Fruit fly (Drosophila melanogaster): ENCODE measurements around the gene Pgant6.

dm6 chr3L:2766269-2767088 is 15.6 kb upstream of the Pgant6 start, which contains the start of the genes Mrtf and Non2:
- peak; percentile 48 for TF ChIP-seq kay (GFP tag; ENCODE audit: borderline replicate concordance)
- TF ChIP-seq ovo (GFP tag; optimal IDR thresholded peaks at IDR 0.05), result peak; percentile 42
- TF ChIP-seq pad (GFP tag; optimal IDR thresholded peaks at IDR 0.05), result peak; percentile 18
- peak; percentile 2 for TF ChIP-seq CG7045 (GFP tag; optimal IDR thresholded peaks at IDR 0.05)
- TF ChIP-seq bab1 (GFP tag; optimal IDR thresholded peaks at IDR 0.05), result peak; percentile 39
- TF ChIP-seq CG11617 (GFP tag; optimal IDR thresholded peaks at IDR 0.05), result peak; percentile 63
- TF ChIP-seq Mnt (GFP tag; optimal IDR thresholded peaks at IDR 0.05), result peak; percentile 34
